Worm (Caenorhabditis elegans): Measurements from ENCODE around the gene C29F9.8.

The C29F9.8 gene

DNA sequence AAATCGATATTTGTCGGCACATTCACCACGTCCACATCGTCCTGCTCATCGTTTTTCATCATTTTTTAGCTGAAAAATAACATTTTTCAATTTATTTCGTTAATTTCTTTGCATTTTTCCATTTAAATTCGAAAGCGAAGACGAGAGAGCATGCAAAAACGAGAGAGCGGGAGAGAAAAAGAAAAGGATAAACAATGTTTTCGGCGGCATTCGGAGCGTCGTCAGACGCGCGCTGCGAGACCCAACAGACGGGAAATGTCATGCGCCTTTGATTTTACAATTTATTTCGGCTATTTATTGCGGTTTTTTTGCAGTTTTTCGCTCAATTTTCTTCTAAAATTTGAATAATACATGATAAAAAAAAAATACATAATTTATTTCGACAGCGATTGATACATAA, 10.6 kb downstream of the C29F9.8 start, which contains the start of gene attf-3 (continued):
- TF ChIP-seq gei-8 (GFP tag; optimal IDR thresholded peaks at IDR 0.05), result no peak
- TF ChIP-seq ces-1 (GFP tag; optimal IDR thresholded peaks at IDR 0.05), result no peak
- TF ChIP-seq unc-62 (GFP tag; optimal IDR thresholded peaks at IDR 0.05 in 1 of 2), result peak in 1 of 2 experiments; percentile 39
- TF ChIP-seq unc-62 (tag; optimal IDR thresholded peaks at IDR 0.05), result no peak
- no peak for TF ChIP-seq F44E2.7 (GFP tag; IDR thresholded peaks at IDR 0.05)
- TF ChIP-seq mes-2 (tag; optimal IDR thresholded peaks at IDR 0.05; ENCODE audit: poor library complexity, severe bottlenecking), result peak; percentile 74

- no peak for TF ChIP-seq lin-1 (GFP tag; IDR thresholded peaks at IDR 0.05)
- TF ChIP-seq unc-62 (GFP tag; optimal IDR thresholded peaks at IDR 0.05 in 1 of 2), result peak in 1 of 2 experiments; percentile 27
- no peak for TF ChIP-seq unc-62 (tag; optimal IDR thresholded peaks at IDR 0.05)
These were observed 12.5 kb downstream of the C29F9.8 start for ce11 chrIII:84372-84771.

- TF ChIP-seq lsy-2 (tag; optimal IDR thresholded peaks at IDR 0.05) (no peak), saeg-2 (GFP tag; IDR thresholded peaks at IDR 0.05) (0 out of 2 replicates have a peak, but pooled peaks have one; percentile 48), egl-43 (GFP tag; IDR thresholded peaks at IDR 0.05) (peak; percentile 67; the same call in 1 of the 2 replicates), set-16 (GFP tag; IDR thresholded peaks at IDR 0.05) (peak; percentile 92)
These were observed 24.8 kb downstream of the C29F9.8 start for ce11 chrIII:72078-72477.

ce11 chrIII:69652-70051, 27.3 kb downstream of the C29F9.8 start, which contains the start of gene spt-4:
Gene spt-4 (minus strand): TSS chrIII:69752.
- TF ChIP-seq dmd-6 (GFP tag; IDR thresholded peaks at IDR 0.05) (no peak), gei-8 (GFP tag; optimal IDR thresholded peaks at IDR 0.05) (no peak), ztf-11 (tag; optimal IDR thresholded peaks at IDR 0.05) (no peak), unc-130 (GFP tag; optimal IDR thresholded peaks at IDR 0.05) (no peak), Y105C5A.15 (GFP tag; IDR thresholded peaks at IDR 0.05) (no peak), D1046.2 (GFP tag; IDR thresholded peaks at IDR 0.05) (no peak), nhr-10 (tag; optimal IDR thresholded peaks at IDR 0.05) (no peak), tag-97 (GFP tag; IDR thresholded peaks at IDR 0.05) (no peak), jun-1 (tag; optimal IDR thresholded peaks at IDR 0.05) (no peak), dmd-8 (GFP tag; IDR thresholded peaks at IDR 0.05) (no peak)

- TF ChIP-seq hmg-1.1 (GFP tag; IDR thresholded peaks at IDR 0.05), result peak; percentile 73
- no peak for TF ChIP-seq daf-19 (GFP tag; conservative IDR thresholded peaks at IDR 0.05)
- peak; percentile 32 for TF ChIP-seq mxl-3 (GFP tag; optimal IDR thresholded peaks at IDR 0.05)
- TF ChIP-seq ZK337.2 (GFP tag; IDR thresholded peaks at IDR 0.05), result no peak
- peak; percentile 48; the same call in 1 of the 2 replicates for TF ChIP-seq ctbp-1 (GFP tag; IDR thresholded peaks at IDR 0.05)
- no peak for TF ChIP-seq dmd-9 (GFP tag; IDR thresholded peaks at IDR 0.05)
- TF ChIP-seq nhr-42 (GFP tag; IDR thresholded peaks at IDR 0.05), result no peak
- TF ChIP-seq ceh-20 (GFP tag; IDR thresholded peaks at IDR 0.05), result peak; percentile 46; the same call in 1 of the 2 replicates
- peak; percentile 48 for TF ChIP-seq hlh-11 (tag; optimal IDR thresholded peaks at IDR 0.05)
- peak in 1 of 2 experiments; percentile 56 for TF ChIP-seq lsy-2 (tag; optimal IDR thresholded peaks at IDR 0.05)
- TF ChIP-seq ama-1 (optimal IDR thresholded peaks at IDR 0.05), result peak; percentile 83
- no peak for TF ChIP-seq ceh-28 (tag; optimal IDR thresholded peaks at IDR 0.05)
- TF ChIP-seq rbr-2 (tag; optimal IDR thresholded peaks at IDR 0.05), result peak; percentile 24
- TF ChIP-seq hif-1 (tag; optimal IDR thresholded peaks at IDR 0.05), result peak; percentile 95 to 100
- peak; percentile 54; the same call in 1 of the 2 replicates for TF ChIP-seq set-16 (GFP tag; IDR thresholded peaks at IDR 0.05)
- TF ChIP-seq mdl-1 (tag; optimal IDR thresholded peaks at IDR 0.05), result peak in 1 of 2 experiments; percentile 59
- TF ChIP-seq mep-1 (tag; optimal IDR thresholded peaks at IDR 0.05), result peak; percentile 74
- TF ChIP-seq mes-2 (tag; optimal IDR thresholded peaks at IDR 0.05; ENCODE audit: poor library complexity, severe bottlenecking), result peak; percentile 8
- peak; percentile 100 for TF ChIP-seq aha-1 (tag)
- TF ChIP-seq nhr-28 (tag; optimal IDR thresholded peaks at IDR 0.05), result peak; percentile 23
- 0 out of 2 replicates have a peak, but pooled peaks have one; percentile 3 for TF ChIP-seq egl-43 (GFP tag; IDR thresholded peaks at IDR 0.05)
- peak; percentile 35 for TF ChIP-seq hlh-30 (tag; optimal IDR thresholded peaks at IDR 0.05; ENCODE audit: insufficient read depth)
- TF ChIP-seq duxl-1 (tag; optimal IDR thresholded peaks at IDR 0.05; ENCODE audit: poor library complexity), result no peak
These were observed 29.9 kb downstream of the C29F9.8 start for ce11 chrIII:67025-67424.
